Worm (Caenorhabditis elegans) whole organism, mixed stage, embryonic: ENCODE results near the gene F19G12.3.

Experiments
- nhr-12 ChIP-seq: fragments of 150-350 bp; optimal IDR thresholded peaks from 2 replicates; lab custom pipeline; 2014; ENCODE audit warnings: missing biosample characterization, missing genetic modification characterization
- unc-62 ChIP-seq: fragments of 150-350 bp; optimal IDR thresholded peaks from 2 replicates; lab custom pipeline; 2014; ENCODE audit warnings: missing biosample characterization, missing genetic modification reagents, missing genetic modification characterization

DNA sequence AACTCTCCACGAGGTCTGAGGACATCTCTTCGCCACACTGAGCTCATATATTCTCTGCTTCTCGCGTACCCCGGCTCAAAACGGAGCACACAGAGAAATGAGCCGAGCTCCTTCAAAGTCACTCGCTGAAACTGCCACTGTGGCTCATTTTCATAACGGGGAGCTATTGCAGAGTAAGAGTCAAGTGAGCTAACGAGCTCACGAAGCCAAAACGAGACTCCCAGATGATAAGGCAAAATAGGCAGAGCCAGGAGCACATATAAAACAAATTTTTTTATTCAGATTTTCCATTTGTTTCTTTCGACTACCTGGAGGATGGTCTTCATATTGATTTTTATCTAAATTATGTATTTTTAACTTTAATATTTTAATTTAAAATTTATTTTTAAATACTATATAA, at the start of gene F19G12.3:
- no peak for TF ChIP-seq nhr-12 (tag; lab: Kevin White, UChicago)
- TF ChIP-seq unc-62 (GFP tag; lab: Kevin White, UChicago) = no peak
